Fruit fly (Drosophila melanogaster): Measurements from ENCODE around the gene Sfp24Bc.

DNA sequence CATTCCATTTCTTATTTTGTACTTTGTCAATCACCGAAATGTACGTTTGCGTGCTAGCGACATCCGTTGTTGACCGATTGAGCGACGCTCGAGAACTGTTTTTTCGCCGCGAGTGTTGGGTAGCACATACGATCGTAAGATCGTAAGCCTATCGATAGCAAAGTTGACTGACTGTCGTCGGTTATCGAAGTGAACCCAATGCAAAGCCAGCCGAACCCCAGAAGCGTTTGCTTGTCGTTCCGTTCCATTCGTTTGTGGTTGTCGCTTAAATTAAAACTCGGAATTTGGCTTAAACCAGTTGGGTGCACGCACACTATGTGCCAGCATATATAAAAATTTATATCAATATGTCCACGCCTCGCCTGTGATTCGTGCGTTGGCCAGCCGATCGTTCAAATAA lies 24.3 kb downstream of the Sfp24Bc start:
- TF ChIP-seq Pif1A (GFP tag; optimal IDR thresholded peaks at IDR 0.05) (no peak), CG34367 (tag; optimal IDR thresholded peaks at IDR 0.05) (no peak), Pif1B (GFP tag; optimal IDR thresholded peaks at IDR 0.05) (no peak), CG4496 (GFP tag; IDR thresholded peaks at IDR 0.05) (no peak), rn (GFP tag; IDR thresholded peaks at IDR 0.05) (no peak), gl (tag; optimal IDR thresholded peaks at IDR 0.05) (no peak), EcR (GFP tag; optimal IDR thresholded peaks at IDR 0.05) (no peak), CG8301 (tag; optimal IDR thresholded peaks at IDR 0.05) (no peak), Ets98B (GFP tag; IDR thresholded peaks at IDR 0.05) (no peak), CG8159 (tag; optimal IDR thresholded peaks at IDR 0.05) (no peak)

All from whole organism, pupa.